Fruit fly (Drosophila melanogaster): ENCODE data around the gene CG14397.

DNA sequence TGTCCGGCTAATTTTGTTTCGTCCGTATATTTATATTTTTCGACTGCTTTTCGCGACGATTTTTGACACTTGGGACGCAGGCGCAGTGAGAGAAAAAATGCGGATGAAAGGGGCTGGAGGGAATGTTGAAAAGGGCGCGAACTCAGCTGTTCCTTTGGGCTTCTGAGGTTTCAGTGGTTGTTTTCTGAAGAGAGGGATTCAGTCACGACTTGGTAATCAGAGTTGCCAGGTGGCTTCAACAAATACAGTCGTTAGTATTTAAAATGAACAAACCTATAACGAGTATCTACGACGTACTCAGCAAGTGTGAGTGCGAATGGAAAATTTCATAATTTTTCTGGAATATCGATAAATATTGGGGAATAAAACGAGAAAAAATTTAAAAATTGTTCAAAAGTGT lies 19.6 kb upstream of the CG14397 start, which contains the start of gene CG9265:
- no peak for TF ChIP-seq br (GFP tag; optimal IDR thresholded peaks at IDR 0.05)
- no peak for TF ChIP-seq lola (GFP tag; optimal IDR thresholded peaks at IDR 0.05)
- TF ChIP-seq usp (GFP tag; optimal IDR thresholded peaks at IDR 0.05) = no peak
- TF ChIP-seq sv (GFP tag; optimal IDR thresholded peaks at IDR 0.05) = no peak
- TF ChIP-seq brk (GFP tag; optimal IDR thresholded peaks at IDR 0.05) = no peak
- no peak for TF ChIP-seq OdsH (GFP tag; optimal IDR thresholded peaks at IDR 0.05)
- TF ChIP-seq psq (GFP tag; optimal IDR thresholded peaks at IDR 0.05) = no peak
- TF ChIP-seq ey (GFP tag; optimal IDR thresholded peaks at IDR 0.05) = no peak
- TF ChIP-seq jim (GFP tag; optimal IDR thresholded peaks at IDR 0.05) = no peak
- no peak for TF ChIP-seq CG32264 (GFP tag; optimal IDR thresholded peaks at IDR 0.05)
